Worm (Caenorhabditis elegans): ENCODE data around the gene ptr-4.

ce11 chrX:6115502-6115901 lies 49.7 kb upstream of the ptr-4 start, which contains the start of gene C15H9.3:
- TF ChIP-seq him-1 (tag; optimal IDR thresholded peaks at IDR 0.05) = no peak
- no peak for TF ChIP-seq dao-5 (tag; optimal IDR thresholded peaks at IDR 0.05)
- no peak for TF ChIP-seq W03F9.2 (tag; optimal IDR thresholded peaks at IDR 0.05)

Data from whole organism, L4/young adult.